Fruit fly (Drosophila melanogaster): ENCODE results near the gene Cyfip.

The Cyfip gene

dm6 chr3R:15369742-15370141, 36.7 kb downstream of the Cyfip start, which contains the start of gene CG14868:
TSS of gene CG14868 (minus strand) at chr3R:15369945.
- TF ChIP-seq CG7368 (GFP tag; optimal IDR thresholded peaks at IDR 0.05): no peak
- TF ChIP-seq CG6854 (GFP tag; optimal IDR thresholded peaks at IDR 0.05): no peak
- no peak for TF ChIP-seq acj6 (GFP tag; optimal IDR thresholded peaks at IDR 0.05)
- no peak for TF ChIP-seq Eip78C (GFP tag)
- no peak for TF ChIP-seq dac (GFP tag; optimal IDR thresholded peaks at IDR 0.05)
- no peak for TF ChIP-seq Blimp-1 (GFP tag; optimal IDR thresholded peaks at IDR 0.05)
- no peak for TF ChIP-seq Hr39 (GFP tag; optimal IDR thresholded peaks at IDR 0.05)
- TF ChIP-seq CG16779 (tag; optimal IDR thresholded peaks at IDR 0.05): no peak
- no peak for TF ChIP-seq Gug (GFP tag; IDR thresholded peaks at IDR 0.05)
- no peak for TF ChIP-seq eg (GFP tag; IDR thresholded peaks at IDR 0.05)
- TF ChIP-seq Eip75B (GFP tag; optimal IDR thresholded peaks at IDR 0.05): no peak
- no peak for TF ChIP-seq Hr4 (GFP tag; optimal IDR thresholded peaks at IDR 0.05)
- TF ChIP-seq CG9139 (GFP tag; optimal IDR thresholded peaks at IDR 0.05): no peak
- no peak for TF ChIP-seq Hr38 (GFP tag; optimal IDR thresholded peaks at IDR 0.05)
- TF ChIP-seq pdm3 (GFP tag; optimal IDR thresholded peaks at IDR 0.05): no peak
- no peak for TF ChIP-seq CG11294 (GFP tag; IDR thresholded peaks at IDR 0.05)

dm6 chr3R:15371833-15372232, 38.8 kb downstream of the Cyfip start, which contains the start of the genes Ccm3 and CG6136:
TSS of gene Ccm3 (plus strand) at chr3R:15371957.
TSS of gene CG6136 (minus strand) at chr3R:15372212.
- TF ChIP-seq fkh (GFP tag; optimal IDR thresholded peaks at IDR 0.05) (no peak), CG6854 (GFP tag; optimal IDR thresholded peaks at IDR 0.05) (peak; percentile 38), CG4318 (GFP tag; optimal IDR thresholded peaks at IDR 0.05) (no peak), OdsH (GFP tag; optimal IDR thresholded peaks at IDR 0.05) (no peak), Eip75B (GFP tag; optimal IDR thresholded peaks at IDR 0.05) (peak; percentile 32), CG8119 (GFP tag; IDR thresholded peaks at IDR 0.05) (no peak), svp (GFP tag) (no peak), cyc (GFP tag; optimal IDR thresholded peaks at IDR 0.05) (peak; percentile 38), eg (GFP tag; IDR thresholded peaks at IDR 0.05) (no peak), Blimp-1 (GFP tag; optimal IDR thresholded peaks at IDR 0.05) (no peak), CG9139 (GFP tag; optimal IDR thresholded peaks at IDR 0.05) (no peak), salr (GFP tag; optimal IDR thresholded peaks at IDR 0.05) (no peak), acj6 (GFP tag; optimal IDR thresholded peaks at IDR 0.05) (no peak), CG8632 (GFP tag; optimal IDR thresholded peaks at IDR 0.05) (no peak), pdm3 (GFP tag; optimal IDR thresholded peaks at IDR 0.05) (no peak), net (GFP tag; optimal IDR thresholded peaks at IDR 0.05) (no peak), Eip78C (GFP tag) (peak; percentile 35), CG15336 (GFP tag; IDR thresholded peaks at IDR 0.05) (no peak), CG3032 (tag; optimal IDR thresholded peaks at IDR 0.05) (peak; percentile 30), esn (GFP tag; optimal IDR thresholded peaks at IDR 0.05) (peak; percentile 63), Lpt (GFP tag; optimal IDR thresholded peaks at IDR 0.05) (no peak), Sox14 (GFP tag; optimal IDR thresholded peaks at IDR 0.05) (peak; percentile 19), lz (GFP tag; optimal IDR thresholded peaks at IDR 0.05) (peak; percentile 43), fd59A (GFP tag; optimal IDR thresholded peaks at IDR 0.05) (no peak), CG6163 (GFP tag; IDR thresholded peaks at IDR 0.05) (no peak), topi (GFP tag; optimal IDR thresholded peaks at IDR 0.05) (peak; percentile 47), CG6276 (GFP tag; optimal IDR thresholded peaks at IDR 0.05) (no peak), achi (GFP tag; optimal IDR thresholded peaks at IDR 0.05) (peak; percentile 18), CG31627 (GFP tag; optimal IDR thresholded peaks at IDR 0.05) (peak; percentile 44), CG3919 (GFP tag; optimal IDR thresholded peaks at IDR 0.05) (no peak), dac (GFP tag; optimal IDR thresholded peaks at IDR 0.05) (no peak), CG11762 (GFP tag; optimal IDR thresholded peaks at IDR 0.05; ENCODE audit: insufficient read depth) (no peak)

dm6 chr3R:15374397-15374796, 41.3 kb downstream of the Cyfip start, which contains the start of gene Rbp:
TSS of gene Rbp (plus strand) at chr3R:15374635.
- TF ChIP-seq Eip93F (GFP tag; optimal IDR thresholded peaks at IDR 0.05) (no peak), CG9139 (GFP tag; optimal IDR thresholded peaks at IDR 0.05) (no peak), ss (GFP tag; optimal IDR thresholded peaks at IDR 0.05) (no peak), lz (GFP tag; optimal IDR thresholded peaks at IDR 0.05) (no peak), CG6854 (GFP tag; optimal IDR thresholded peaks at IDR 0.05) (peak; percentile 27), Eip75B (GFP tag; optimal IDR thresholded peaks at IDR 0.05) (no peak), CG8319 (GFP tag; optimal IDR thresholded peaks at IDR 0.05) (no peak), net (GFP tag; optimal IDR thresholded peaks at IDR 0.05) (no peak)
